Worm (Caenorhabditis elegans) whole organism, L1 larva: ENCODE results near the gene trul-1.

Source experiments
- C04F5.9 ChIP-seq: sonication (generic microtip); optimal IDR thresholded peaks from 2 replicates; lab custom pipeline; 2016; ENCODE audit warnings: missing genetic modification characterization, missing compliant biosample characterization
- F16B12.6 ChIP-seq: fragments of 150-350 bp; optimal IDR thresholded peaks from 2 replicates; lab custom pipeline; 2014; ENCODE audit warnings: missing biosample characterization, missing genetic modification characterization
- Y116A8C.19 ChIP-seq: sonication (generic microtip); optimal IDR thresholded peaks from 2 replicates; lab custom pipeline; 2016; ENCODE audit warnings: missing compliant biosample characterization, missing genetic modification characterization, borderline replicate concordance
- aha-1 ChIP-seq: fragments of 150-350 bp; optimal IDR thresholded peaks from 2 replicates; lab custom pipeline; 2014; ENCODE audit warnings: missing biosample characterization, missing genetic modification characterization
- aly-2 ChIP-seq: fragments of 150-350 bp; optimal IDR thresholded peaks from 2 replicates; lab custom pipeline; 2014; ENCODE audit warnings: missing biosample characterization, missing genetic modification characterization
- ama-1 ChIP-seq: fragments of 150-350 bp; optimal IDR thresholded peaks from 2 replicates; lab custom pipeline; 2014
- blmp-1 ChIP-seq: fragments of 150-350 bp; optimal IDR thresholded peaks from 2 replicates; lab custom pipeline; 2014; ENCODE audit warnings: missing biosample characterization, missing genetic modification characterization
- ceh-63 ChIP-seq: fragments of 200-800 bp; sonication (Bioruptor generic); optimal IDR thresholded peaks from 2 replicates; lab custom pipeline; 2018; ENCODE audit warnings: mild to moderate bottlenecking, missing genetic modification characterization, missing compliant biosample characterization
- ceh-90 ChIP-seq: sonication (generic microtip); optimal IDR thresholded peaks from 2 replicates; lab custom pipeline; 2016; ENCODE audit warnings: missing genetic modification characterization, missing compliant biosample characterization
- ces-1 ChIP-seq: fragments of 150-350 bp; optimal IDR thresholded peaks from 2 replicates; lab custom pipeline; 2014; ENCODE audit warnings: missing biosample characterization, missing genetic modification reagents, missing genetic modification characterization
- dpl-1 ChIP-seq, 3 experiments: fragments of 150-350 bp in 2 of 3; sonication (generic microtip) in 1 of 3; optimal IDR thresholded peaks; 2 replicates each; lab custom pipeline; 2014 to 2017; ENCODE audit warnings: missing biosample characterization in 3 of 3, missing genetic modification characterization in 3 of 3, missing genetic modification reagents in 3 of 3
- dsc-1 ChIP-seq: sonication (generic microtip); optimal IDR thresholded peaks from 2 replicates; lab custom pipeline; 2016; ENCODE audit warnings: mild to moderate bottlenecking, missing genetic modification characterization, missing compliant biosample characterization
- efl-3 ChIP-seq: fragments of 200-800 bp; sonication (Bioruptor generic); optimal IDR thresholded peaks from 2 replicates; lab custom pipeline; 2018; ENCODE audit warnings: mild to moderate bottlenecking, missing genetic modification characterization, missing compliant biosample characterization
- egl-27 ChIP-seq, 2 experiments: fragments of 150-350 bp in 1 of 2; sonication (generic microtip); optimal IDR thresholded peaks; 3 replicates each; lab custom pipeline; 2017 to 2018; ENCODE audit warnings: missing biosample characterization in 2 of 2, missing genetic modification characterization in 2 of 2, missing genetic modification reagents in 2 of 2
- fkh-4 ChIP-seq: sonication (generic microtip); optimal IDR thresholded peaks from 2 replicates; lab custom pipeline; 2016; ENCODE audit warnings: missing compliant biosample characterization, missing genetic modification characterization, borderline replicate concordance
- fkh-8 ChIP-seq: sonication (generic microtip); optimal IDR thresholded peaks from 2 replicates; lab custom pipeline; 2016; ENCODE audit warnings: mild to moderate bottlenecking, missing genetic modification characterization, missing compliant biosample characterization
- hpl-2 ChIP-seq: fragments of 150-350 bp; optimal IDR thresholded peaks from 2 replicates; lab custom pipeline; 2014; ENCODE audit warnings: missing biosample characterization, missing genetic modification reagents, missing genetic modification characterization
- irx-1 ChIP-seq: sonication (generic microtip); optimal IDR thresholded peaks from 2 replicates; lab custom pipeline; 2016; ENCODE audit warnings: missing genetic modification characterization, missing compliant biosample characterization
- isw-1 ChIP-seq: fragments of 200-800 bp; sonication (Bioruptor generic); IDR thresholded peaks from 2 replicates; pipeline ENCODE4 v1.3.6; 2022; ENCODE audit warnings: missing genetic modification characterization, missing compliant biosample characterization
- lin-14 ChIP-seq: fragments of 200-800 bp; sonication (Bioruptor generic); optimal IDR thresholded peaks from 2 replicates; lab custom pipeline; 2018; ENCODE audit warnings: mild to moderate bottlenecking, missing genetic modification characterization, moderate library complexity, missing compliant biosample characterization
- lin-15B ChIP-seq: fragments of 150-350 bp; sonication (generic microtip); optimal IDR thresholded peaks from 3 replicates; lab custom pipeline; 2014; ENCODE audit warnings: missing biosample characterization, missing genetic modification characterization
- lin-39 ChIP-seq: fragments of 150-350 bp; optimal IDR thresholded peaks from 2 replicates; lab custom pipeline; 2014; ENCODE audit warnings: missing biosample characterization, missing genetic modification reagents, missing genetic modification characterization
- lir-3 ChIP-seq: sonication (generic microtip); optimal IDR thresholded peaks from 2 replicates; lab custom pipeline; 2016; ENCODE audit warnings: mild to moderate bottlenecking, missing genetic modification characterization, moderate library complexity, missing compliant biosample characterization; ENCODE audit not compliant: poor library complexity
- lsy-2 ChIP-seq, 2 experiments: fragments of 150-350 bp; optimal IDR thresholded peaks; 2 replicates each; lab custom pipeline; 2014; ENCODE audit warnings: missing biosample characterization in 2 of 2, missing genetic modification characterization in 2 of 2
- mep-1 ChIP-seq: fragments of 150-350 bp; optimal IDR thresholded peaks from 2 replicates; lab custom pipeline; 2014; ENCODE audit warnings: missing biosample characterization, missing genetic modification characterization
- nhr-12 ChIP-seq: sonication (generic microtip); optimal IDR thresholded peaks from 2 replicates; lab custom pipeline; 2017; ENCODE audit warnings: missing biosample characterization, missing genetic modification characterization
- nhr-19 ChIP-seq: fragments of 200-800 bp; sonication (Bioruptor generic); conservative IDR thresholded peaks from 2 replicates; pipeline ENCODE4 v1.3.6; 2022; ENCODE audit warnings: missing genetic modification characterization, missing compliant biosample characterization
- nhr-20 ChIP-seq: sonication (generic microtip); optimal IDR thresholded peaks from 2 replicates; lab custom pipeline; 2016; ENCODE audit warnings: mild to moderate bottlenecking, missing genetic modification characterization, missing compliant biosample characterization
- nhr-237 ChIP-seq: fragments of 150-350 bp; optimal IDR thresholded peaks from 2 replicates; lab custom pipeline; 2014; ENCODE audit warnings: missing biosample characterization, missing genetic modification characterization
- nhr-28 ChIP-seq: fragments of 150-350 bp; optimal IDR thresholded peaks from 2 replicates; lab custom pipeline; 2014; ENCODE audit warnings: missing biosample characterization, missing genetic modification characterization
- nhr-71 ChIP-seq: sonication (generic microtip); optimal IDR thresholded peaks from 2 replicates; lab custom pipeline; 2016; ENCODE audit warnings: mild to moderate bottlenecking, missing genetic modification characterization, moderate library complexity, missing compliant biosample characterization
- nhr-76 ChIP-seq: sonication (generic microtip); optimal IDR thresholded peaks from 2 replicates; lab custom pipeline; 2017; ENCODE audit warnings: missing biosample characterization, missing genetic modification characterization
- nhr-77 ChIP-seq: fragments of 150-350 bp; optimal IDR thresholded peaks from 2 replicates; lab custom pipeline; 2014; ENCODE audit warnings: missing biosample characterization, missing genetic modification characterization
- nhr-85 ChIP-seq: sonication (generic microtip); peaks from one replicate; lab custom pipeline; 2016; ENCODE audit warnings: missing genetic modification characterization, inconsistent platforms, missing compliant biosample characterization
- pag-3 ChIP-seq: sonication (generic microtip); optimal IDR thresholded peaks from 2 replicates; lab custom pipeline; 2017; ENCODE audit warnings: missing genetic modification characterization, mild to moderate bottlenecking, missing compliant biosample characterization, antibody characterized with exemption, borderline replicate concordance; ENCODE audit not compliant: insufficient read depth
- pax-3 ChIP-seq: fragments of 200-800 bp; sonication (Bioruptor generic); optimal IDR thresholded peaks from 2 replicates; lab custom pipeline; 2018; ENCODE audit warnings: mild to moderate bottlenecking, missing genetic modification characterization, moderate library complexity, missing compliant biosample characterization
- snpc-4 ChIP-seq: fragments of 150-350 bp; optimal IDR thresholded peaks from 2 replicates; lab custom pipeline; 2014; ENCODE audit warnings: missing biosample characterization, missing genetic modification characterization
- snu-23 ChIP-seq: sonication (generic microtip); optimal IDR thresholded peaks from 2 replicates; lab custom pipeline; 2016; ENCODE audit warnings: missing genetic modification characterization, missing compliant biosample characterization
- sox-4 ChIP-seq: sonication (generic microtip); optimal IDR thresholded peaks from 2 replicates; lab custom pipeline; 2016; ENCODE audit warnings: missing genetic modification characterization, missing compliant biosample characterization
- sup-37 ChIP-seq: fragments of 200-800 bp; sonication (Bioruptor generic); optimal IDR thresholded peaks from 2 replicates; lab custom pipeline; 2018; ENCODE audit warnings: mild to moderate bottlenecking, missing genetic modification characterization, missing compliant biosample characterization
- swsn-7 ChIP-seq: sonication (generic microtip); optimal IDR thresholded peaks from 2 replicates; lab custom pipeline; 2016; ENCODE audit warnings: missing genetic modification characterization, missing compliant biosample characterization
- unc-130 ChIP-seq: fragments of 150-350 bp; optimal IDR thresholded peaks from 2 replicates; lab custom pipeline; 2017; ENCODE audit warnings: missing biosample characterization, missing genetic modification characterization, inconsistent platforms
- unc-30 ChIP-seq: sonication (generic microtip); optimal IDR thresholded peaks from 2 replicates; lab custom pipeline; 2017; ENCODE audit warnings: missing biosample characterization, missing genetic modification characterization
- unc-62 ChIP-seq: fragments of 150-350 bp; optimal IDR thresholded peaks from 2 replicates; lab custom pipeline; 2014; ENCODE audit warnings: missing biosample characterization, missing genetic modification reagents, missing genetic modification characterization
- unc-86 ChIP-seq: sonication (generic microtip); optimal IDR thresholded peaks from 2 replicates; lab custom pipeline; 2016; ENCODE audit warnings: missing genetic modification characterization, missing compliant biosample characterization
- vab-15 ChIP-seq: sonication (generic microtip); optimal IDR thresholded peaks from 2 replicates; lab custom pipeline; 2017; ENCODE audit warnings: missing genotype, mild to moderate bottlenecking, missing genetic modification characterization, missing compliant biosample characterization
- zag-1 ChIP-seq: fragments of 150-350 bp; optimal IDR thresholded peaks from 2 replicates; lab custom pipeline; 2014; ENCODE audit warnings: missing biosample characterization, missing genetic modification characterization
- zip-4 ChIP-seq: fragments of 200-800 bp; sonication (Bioruptor generic); optimal IDR thresholded peaks from 2 replicates; lab custom pipeline; 2018; ENCODE audit warnings: mild to moderate bottlenecking, missing genetic modification characterization, moderate library complexity, missing compliant biosample characterization

trul-1 gene

DNA sequence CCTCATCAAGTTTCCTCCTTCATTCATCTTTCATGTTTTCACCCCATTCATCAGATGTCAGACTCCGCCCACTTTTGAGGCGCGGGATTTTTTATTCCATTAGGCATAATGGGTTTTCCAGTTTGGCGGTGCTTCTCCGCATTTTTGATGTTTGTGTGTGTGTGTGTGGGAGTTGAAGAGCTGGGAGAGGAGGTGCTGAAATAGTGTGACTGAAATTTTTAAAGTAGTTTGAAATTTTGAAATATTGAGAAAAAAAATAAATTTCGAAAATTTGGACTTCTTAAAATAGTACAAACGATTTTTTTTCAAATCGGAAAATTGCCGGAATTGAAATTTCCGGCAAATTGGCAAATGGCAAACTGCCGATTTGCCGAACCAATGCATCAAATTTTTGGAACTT is 18.8 kb downstream of the trul-1 start, which contains the start of gene scc-2:
Gene scc-2 (minus strand): TSS at position 101 of the 400 bp plus-strand sequence.
- TF ChIP-seq fkh-4, result no peak
- no peak for TF ChIP-seq ama-1 (lab: Kevin White, UChicago)
- TF ChIP-seq vab-15 (tag; lab: Kevin White, UChicago), result no peak
- no peak for TF ChIP-seq lsy-2 (tag; optimal IDR thresholded peaks at IDR 0.05; lab: Kevin White, UChicago)
- no peak for TF ChIP-seq ceh-90 (tag; lab: Kevin White, UChicago)
- TF ChIP-seq swsn-7 (tag; lab: Kevin White, UChicago), result no peak
- no peak for TF ChIP-seq egl-27 (tag; optimal IDR thresholded peaks at IDR 0.05; lab: Kevin White, UChicago)
- no peak for TF ChIP-seq unc-86 (tag; lab: Kevin White, UChicago)
- TF ChIP-seq dsc-1, result no peak
- no peak for TF ChIP-seq sox-4 (tag; lab: Kevin White, UChicago)
- no peak for TF ChIP-seq hpl-2 (GFP tag; lab: Kevin White, UChicago)
- no peak for TF ChIP-seq nhr-12 (tag; lab: Kevin White, UChicago)
- no peak for TF ChIP-seq lin-39 (tag; lab: Kevin White, UChicago)
- TF ChIP-seq lir-3 (tag; lab: Kevin White, UChicago), result no peak
- TF ChIP-seq fkh-8 (tag; lab: Kevin White, UChicago), result no peak
- TF ChIP-seq irx-1 (tag; lab: Kevin White, UChicago), result no peak
- TF ChIP-seq pag-3 (tag; lab: Kevin White, UChicago), result no peak
- no peak for TF ChIP-seq blmp-1
- no peak for TF ChIP-seq unc-30 (tag; lab: Kevin White, UChicago)
- TF ChIP-seq nhr-237 (tag; lab: Kevin White, UChicago), result no peak

- TF ChIP-seq zag-1 (tag; lab: Kevin White, UChicago) (no peak), C04F5.9 (tag; lab: Kevin White, UChicago) (no peak)
Measured at ce11 chrII:257519-257918, 24.9 kb downstream of the trul-1 start, which contains the start of gene cat-2. Gene cat-2 (plus strand): TSS chrII:257819.

- peak; percentile 97 for TF ChIP-seq unc-86 (tag; lab: Kevin White, UChicago)
- TF ChIP-seq nhr-19, result peak; percentile 96
- TF ChIP-seq snu-23 (GFP tag; lab: Kevin White, UChicago), result peak; percentile 99
- no peak for TF ChIP-seq nhr-28 (tag; lab: Kevin White, UChicago)
- TF ChIP-seq sup-37, result peak; percentile 86
- TF ChIP-seq nhr-77, result peak; percentile 93
- peak; percentile 96 for TF ChIP-seq lin-14 (GFP tag; lab: Kevin White, UChicago)
- TF ChIP-seq nhr-20 (tag; lab: Kevin White, UChicago), result peak; percentile 97
- peak; percentile 11 for TF ChIP-seq ceh-63 (GFP tag; lab: Kevin White, UChicago)
- TF ChIP-seq pax-3, result peak; percentile 91
- no peak for TF ChIP-seq unc-62 (GFP tag; lab: Kevin White, UChicago)
- peak; percentile 91 for TF ChIP-seq sox-4 (tag; lab: Kevin White, UChicago)
- peak; percentile 74 for TF ChIP-seq ceh-90 (tag; lab: Kevin White, UChicago)
- TF ChIP-seq nhr-85 (tag; lab: Kevin White, UChicago), result peak; percentile 97
- peak; percentile 58 for TF ChIP-seq nhr-76 (tag; lab: Kevin White, UChicago)
- peak; percentile 88 to 91 (median 91) for TF ChIP-seq dpl-1 (GFP tag; optimal IDR thresholded peaks at IDR 0.05; lab: Kevin White, UChicago)
- TF ChIP-seq fkh-4, result peak; percentile 84
- peak; percentile 92 for TF ChIP-seq snpc-4
- peak; percentile 69 for TF ChIP-seq aly-2
- TF ChIP-seq unc-130 (tag; lab: Kevin White, UChicago), result peak; percentile 97
- peak; percentile 87 for TF ChIP-seq zip-4 (GFP tag; lab: Kevin White, UChicago)
- peak; percentile 93 for TF ChIP-seq lin-39 (tag; lab: Kevin White, UChicago)
- peak; percentile 99 for TF ChIP-seq lin-15B (tag; lab: Kevin White, UChicago)
- TF ChIP-seq F16B12.6 (tag; lab: Kevin White, UChicago), result peak; percentile 74
- no peak for TF ChIP-seq pag-3 (tag; lab: Kevin White, UChicago)
- peak; percentile 95 for TF ChIP-seq fkh-8 (tag; lab: Kevin White, UChicago)
- peak; percentile 98 for TF ChIP-seq nhr-71 (tag; lab: Kevin White, UChicago)
- TF ChIP-seq mep-1 (tag; lab: Kevin White, UChicago), result peak; percentile 97
- TF ChIP-seq ama-1 (lab: Kevin White, UChicago), result no peak
- TF ChIP-seq isw-1 (GFP tag; lab: Robert Waterston, UW), result peak; percentile 96
- peak; percentile 60 to 69 for TF ChIP-seq egl-27 (tag; optimal IDR thresholded peaks at IDR 0.05; lab: Kevin White, UChicago)
- peak; percentile 93 for TF ChIP-seq ces-1 (GFP tag; lab: Kevin White, UChicago)
- peak; percentile 79 for TF ChIP-seq efl-3 (GFP tag; lab: Kevin White, UChicago)
- peak; percentile 50 for TF ChIP-seq aha-1
- no peak for TF ChIP-seq Y116A8C.19
- no peak for TF ChIP-seq nhr-12 (tag; lab: Kevin White, UChicago)
Measured at ce11 chrII:255124-255523, 27.3 kb downstream of the trul-1 start.
